Fruit fly (Drosophila melanogaster) whole organism: Measurements from ENCODE around the gene CG18262.

Experiments
- CG8478 ChIP-seq: fragments of >200 bp; optimal IDR thresholded peaks from 2 replicates; lab custom pipeline; 2018; ENCODE audit warnings: inconsistent platforms
- psq ChIP-seq: fragments of >200 bp; optimal IDR thresholded peaks from 2 replicates; lab custom pipeline; 2017
- usp ChIP-seq: fragments of >200 bp; optimal IDR thresholded peaks from 2 replicates; lab custom pipeline; 2017; ENCODE audit warnings: missing biosample characterization, missing genetic modification characterization, mixed read lengths

DNA sequence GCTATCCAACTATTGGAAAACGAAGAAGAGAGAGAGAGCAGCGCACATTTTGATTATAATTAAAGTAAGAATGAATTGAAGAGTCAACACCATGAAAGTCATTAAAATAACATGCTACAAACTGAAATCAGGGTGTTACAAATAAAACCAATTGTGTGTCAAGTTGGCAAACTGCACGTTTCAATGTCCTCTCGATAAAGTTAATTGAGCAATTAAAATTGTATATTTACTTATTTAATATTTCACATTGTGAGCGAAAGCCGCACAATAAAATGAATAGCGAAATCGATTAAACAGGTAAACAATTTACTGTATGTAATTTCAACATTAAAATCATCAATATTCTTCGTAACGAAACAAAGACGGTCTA is 43.4 kb downstream of the CG18262 start:
- no peak for TF ChIP-seq CG8478 (lab: Kevin White, UChicago)
- no peak for TF ChIP-seq usp (GFP tag; lab: Kevin White, UChicago)
- no peak for TF ChIP-seq psq (lab: Kevin White, UChicago)
